Worm (Caenorhabditis elegans) whole organism, early embryonic: Measurements from ENCODE around the gene srw-35.

Experiments
- F13C5.2 ChIP-seq: sonication (generic microtip); optimal IDR thresholded peaks from 2 replicates; lab custom pipeline; 2017; ENCODE audit warnings: mild to moderate bottlenecking, missing genetic modification characterization, inconsistent platforms, missing compliant biosample characterization
- ama-1 ChIP-seq: fragments of 150-350 bp; optimal IDR thresholded peaks from 2 replicates; lab custom pipeline; 2014
- flt-1 ChIP-seq: fragments of 200-800 bp; sonication (Bioruptor generic); IDR thresholded peaks from 2 replicates; pipeline ENCODE4 v1.3.6; 2022; ENCODE audit warnings: missing genetic modification characterization, missing compliant biosample characterization
- pes-1 ChIP-seq: fragments of 200-800 bp; sonication (Bioruptor generic); IDR thresholded peaks from 2 replicates; pipeline ENCODE4 v1.3.6; 2022; ENCODE audit warnings: missing genetic modification reagents, missing genetic modification characterization, missing compliant biosample characterization
- sea-1 ChIP-seq: fragments of 200-800 bp; sonication (Bioruptor generic); conservative IDR thresholded peaks from 2 replicates; pipeline ENCODE4 v1.3.6; 2022; ENCODE audit warnings: missing genetic modification characterization, missing compliant biosample characterization

DNA sequence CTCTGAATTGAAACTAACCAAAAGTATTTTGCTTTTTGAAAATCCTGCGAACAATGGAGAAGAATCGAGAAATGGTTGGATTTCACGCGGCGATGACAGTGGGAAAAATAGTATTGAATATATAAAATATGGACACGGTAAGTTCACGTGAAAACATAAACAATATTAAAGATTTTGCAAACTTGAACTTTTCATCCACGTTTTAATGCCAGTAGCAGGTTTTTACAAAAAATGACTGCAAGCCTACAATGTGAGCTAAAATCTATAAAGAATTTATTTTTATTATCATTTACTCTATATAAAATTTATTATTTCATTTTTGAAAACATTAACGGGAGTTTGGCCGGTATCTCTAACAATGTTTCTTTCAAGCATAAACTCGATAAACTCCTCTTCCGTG is 42.8 kb upstream of the srw-35 start, which contains the start of gene F26D2.10:
- TF ChIP-seq ama-1 (lab: Kevin White, UChicago) (no peak), flt-1 (no peak), F13C5.2 (no peak), sea-1 (no peak), pes-1 (GFP tag; lab: Robert Waterston, UW) (no peak)
